Worm (Caenorhabditis elegans) whole organism, L2 larva: ENCODE measurements around the gene tftc-5.

Experiments
- aly-2 ChIP-seq: fragments of 150-350 bp; optimal IDR thresholded peaks from 2 replicates; lab custom pipeline; 2014; ENCODE audit warnings: missing biosample characterization, missing genetic modification characterization
- ama-1 ChIP-seq: fragments of 150-350 bp; optimal IDR thresholded peaks from 2 replicates; lab custom pipeline; 2018; ENCODE audit warnings: inconsistent platforms
- blmp-1 ChIP-seq: sonication (generic microtip); optimal IDR thresholded peaks from 2 replicates; lab custom pipeline; 2017; ENCODE audit warnings: missing genetic modification characterization, mild to moderate bottlenecking, missing compliant biosample characterization, antibody characterized with exemption, moderate library complexity; ENCODE audit not compliant: insufficient read depth
- egl-27 ChIP-seq: sonication (generic microtip); optimal IDR thresholded peaks from 3 replicates; lab custom pipeline; 2017; ENCODE audit warnings: missing biosample characterization, missing genetic modification reagents, missing genetic modification characterization
- elt-1 ChIP-seq: fragments of 150-350 bp; optimal IDR thresholded peaks from 2 replicates; lab custom pipeline; 2014; ENCODE audit warnings: missing biosample characterization, missing genetic modification characterization
- nhr-237 ChIP-seq: fragments of 150-350 bp; optimal IDR thresholded peaks from 2 replicates; lab custom pipeline; 2014; ENCODE audit warnings: missing biosample characterization, missing genetic modification characterization
- nhr-77 ChIP-seq: fragments of 150-350 bp; optimal IDR thresholded peaks from 2 replicates; lab custom pipeline; 2014; ENCODE audit warnings: missing biosample characterization, missing genetic modification characterization
- skn-1 ChIP-seq: sonication (generic microtip); optimal IDR thresholded peaks from 2 replicates; lab custom pipeline; 2017; ENCODE audit warnings: missing biosample characterization, missing genetic modification characterization
- snpc-4 ChIP-seq: fragments of 150-350 bp; optimal IDR thresholded peaks from 2 replicates; lab custom pipeline; 2014; ENCODE audit warnings: missing biosample characterization, missing genetic modification characterization
- unc-62 ChIP-seq: fragments of 150-350 bp; optimal IDR thresholded peaks from 2 replicates; lab custom pipeline; 2014; ENCODE audit warnings: missing biosample characterization, missing genetic modification reagents, missing genetic modification characterization
- ztf-11 ChIP-seq: sonication (generic microtip); optimal IDR thresholded peaks from 2 replicates; lab custom pipeline; 2017; ENCODE audit warnings: missing biosample characterization, missing genetic modification characterization

DNA sequence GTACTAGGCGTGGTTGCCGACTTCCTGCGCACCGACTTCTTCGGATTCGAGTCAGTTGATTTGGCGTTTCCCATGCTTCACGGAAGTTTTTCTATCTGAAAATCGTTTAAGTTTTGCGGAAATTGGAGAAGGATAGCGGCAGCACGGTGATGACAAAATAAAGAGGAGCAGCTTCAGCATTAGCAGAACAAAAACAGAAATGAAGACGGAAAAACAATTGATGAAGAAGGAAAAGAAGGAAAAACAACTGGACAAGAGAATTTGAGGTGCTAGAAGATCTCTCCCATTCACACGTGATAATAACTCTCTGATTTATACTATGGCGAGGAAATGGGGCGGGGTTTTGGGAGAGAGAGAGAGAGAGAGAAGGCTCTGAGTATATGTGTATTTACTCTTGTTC is 29.9 kb upstream of the tftc-5 start, which contains the start of gene glb-11:
- no peak for TF ChIP-seq unc-62 (GFP tag; lab: Kevin White, UChicago)
- TF ChIP-seq skn-1 = no peak
- TF ChIP-seq egl-27 (tag; lab: Kevin White, UChicago) = no peak
- TF ChIP-seq ama-1 (lab: Kevin White, UChicago) = no peak
- no peak for TF ChIP-seq nhr-237 (tag; lab: Kevin White, UChicago)
- no peak for TF ChIP-seq blmp-1 (tag; lab: Kevin White, UChicago)
- no peak for TF ChIP-seq elt-1 (tag; lab: Kevin White, UChicago)
- no peak for TF ChIP-seq aly-2 (tag; lab: Kevin White, UChicago)
- no peak for TF ChIP-seq snpc-4
- TF ChIP-seq ztf-11 (tag; lab: Kevin White, UChicago) = no peak
- TF ChIP-seq nhr-77 (tag; lab: Kevin White, UChicago) = no peak
